Worm (Caenorhabditis elegans) whole organism, midembryonic: Measurements from ENCODE around the gene C29E4.14.

Source experiments
- T22C8.4 ChIP-seq: fragments of 200-800 bp; sonication (Bioruptor generic); IDR thresholded peaks from 2 replicates; pipeline ENCODE4 v1.3.6; 2022; ENCODE audit warnings: missing genetic modification characterization, missing compliant biosample characterization
- cog-1 ChIP-seq: sonication (generic microtip); optimal IDR thresholded peaks from 2 replicates; lab custom pipeline; 2016; ENCODE audit warnings: missing genetic modification characterization, missing compliant biosample characterization
- flt-1 ChIP-seq: fragments of 200-800 bp; sonication (Bioruptor generic); IDR thresholded peaks from 2 replicates; pipeline ENCODE4 v1.3.6; 2022; ENCODE audit warnings: missing genetic modification characterization, missing compliant biosample characterization
- klf-2 ChIP-seq: fragments of 200-800 bp; sonication (Bioruptor generic); conservative IDR thresholded peaks from 2 replicates; pipeline ENCODE4 v1.3.6; 2022; ENCODE audit warnings: missing genetic modification reagents, missing genetic modification characterization, missing compliant biosample characterization
- med-1 ChIP-seq: sonication (generic microtip); optimal IDR thresholded peaks from 2 replicates; lab custom pipeline; 2017; ENCODE audit warnings: missing genetic modification characterization, mild to moderate bottlenecking, missing compliant biosample characterization, antibody characterized with exemption, missing genetic modification reagents; ENCODE audit not compliant: insufficient read depth
- ref-1 ChIP-seq: fragments of 200-800 bp; sonication (Bioruptor generic); conservative IDR thresholded peaks from 2 replicates; pipeline ENCODE4 v1.3.6; 2022; ENCODE audit warnings: missing genetic modification reagents, missing genetic modification characterization, missing compliant biosample characterization
- tab-1 ChIP-seq: fragments of 200-800 bp; sonication (Bioruptor generic); IDR thresholded peaks from 2 replicates; pipeline ENCODE4 v1.3.6; 2022; ENCODE audit warnings: missing genetic modification characterization, missing compliant biosample characterization
- ztf-23 ChIP-seq: fragments of 200-800 bp; sonication (Bioruptor generic); IDR thresholded peaks from 2 replicates; pipeline ENCODE4 v1.3.6; 2022; ENCODE audit warnings: missing genetic modification reagents, missing genetic modification characterization, missing compliant biosample characterization
- ztf-29 ChIP-seq: fragments of 200-800 bp; sonication (Bioruptor generic); IDR thresholded peaks from 2 replicates; pipeline ENCODE4 v1.3.6; 2022; ENCODE audit warnings: missing genetic modification reagents, missing genetic modification characterization, missing compliant biosample characterization

The C29E4.14 gene

DNA sequence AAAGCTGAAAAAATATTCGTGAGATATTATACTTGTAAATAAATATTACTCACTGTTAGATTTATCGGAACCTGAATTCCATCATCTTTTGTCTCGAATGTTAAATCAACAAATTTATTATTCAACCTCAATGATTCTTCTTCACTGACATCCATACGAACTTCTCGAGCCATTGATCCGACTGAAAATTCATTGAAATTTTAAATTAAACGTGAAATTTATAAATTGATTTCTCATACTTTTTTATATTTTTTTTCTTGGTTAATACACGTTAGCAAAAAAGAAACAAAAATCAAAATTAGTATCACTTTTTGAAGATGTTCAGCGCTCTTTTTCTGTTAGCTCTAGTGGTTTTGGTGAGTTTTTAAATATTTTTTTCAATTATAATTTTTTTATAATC is at the start of gene C29E4.14:
TSS of gene C29E4.14 (plus strand) at position 301 of the 400 bp plus-strand sequence.
- TF ChIP-seq T22C8.4 (GFP tag; lab: Robert Waterston, UW) (no peak), cog-1 (no peak), flt-1 (GFP tag; lab: Robert Waterston, UW) (no peak), ztf-29 (GFP tag; lab: Robert Waterston, UW) (no peak), tab-1 (GFP tag; lab: Robert Waterston, UW) (no peak), ztf-23 (no peak), med-1 (GFP tag; lab: Kevin White, UChicago) (no peak), klf-2 (GFP tag; lab: Robert Waterston, UW) (no peak), ref-1 (no peak)

DNA sequence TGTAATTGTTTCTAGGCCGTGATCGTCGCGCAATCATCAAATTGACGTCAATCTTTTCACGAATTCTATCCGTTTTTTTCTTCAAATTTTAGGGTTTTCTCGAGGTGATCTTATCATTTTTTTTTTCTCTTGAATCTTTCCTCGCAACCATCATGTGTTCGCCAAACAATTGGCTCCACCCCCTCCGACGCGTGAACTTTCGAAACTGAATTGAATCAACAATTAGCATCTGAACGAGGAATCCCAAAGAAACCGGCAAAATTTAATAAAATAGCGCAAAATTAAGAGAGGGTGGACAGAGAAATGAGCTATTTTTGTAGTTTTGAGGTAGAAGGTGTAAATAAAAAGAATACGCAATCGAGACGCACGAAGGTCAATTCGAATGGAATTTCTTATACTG is 47.1 kb upstream of the C29E4.14 start:
- TF ChIP-seq klf-2 (GFP tag; lab: Robert Waterston, UW) = no peak

DNA sequence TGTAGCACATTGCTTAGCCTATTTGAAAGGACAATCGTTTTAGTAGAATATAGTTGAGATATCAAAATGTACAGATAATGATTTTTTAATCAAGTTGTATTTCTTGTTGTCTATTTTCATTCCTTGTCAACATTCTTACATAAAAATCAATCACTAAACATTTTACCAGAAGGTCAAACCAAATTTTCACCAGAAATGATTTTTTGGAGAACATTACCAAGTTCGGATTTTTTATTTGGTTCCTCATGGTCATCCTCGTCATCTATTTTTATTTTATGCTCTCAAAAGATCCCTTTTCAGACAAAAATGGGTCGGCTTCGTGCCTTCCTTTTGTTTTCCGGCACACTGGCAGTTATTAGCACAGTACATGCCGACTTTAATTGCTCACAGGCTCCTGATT is 46.4 kb upstream of the C29E4.14 start, which contains the start of gene tyr-1:
TSS of gene tyr-1 (plus strand) at position 301 of the 400 bp plus-strand sequence.
- no peak for TF ChIP-seq ztf-29 (GFP tag; lab: Robert Waterston, UW)
- TF ChIP-seq tab-1 (GFP tag; lab: Robert Waterston, UW) = no peak
- no peak for TF ChIP-seq klf-2 (GFP tag; lab: Robert Waterston, UW)
- TF ChIP-seq ztf-23 = no peak
- no peak for TF ChIP-seq med-1 (GFP tag; lab: Kevin White, UChicago)
- TF ChIP-seq T22C8.4 (GFP tag; lab: Robert Waterston, UW) = no peak
- TF ChIP-seq flt-1 (GFP tag; lab: Robert Waterston, UW) = no peak
- TF ChIP-seq ref-1 = no peak
- no peak for TF ChIP-seq cog-1

DNA sequence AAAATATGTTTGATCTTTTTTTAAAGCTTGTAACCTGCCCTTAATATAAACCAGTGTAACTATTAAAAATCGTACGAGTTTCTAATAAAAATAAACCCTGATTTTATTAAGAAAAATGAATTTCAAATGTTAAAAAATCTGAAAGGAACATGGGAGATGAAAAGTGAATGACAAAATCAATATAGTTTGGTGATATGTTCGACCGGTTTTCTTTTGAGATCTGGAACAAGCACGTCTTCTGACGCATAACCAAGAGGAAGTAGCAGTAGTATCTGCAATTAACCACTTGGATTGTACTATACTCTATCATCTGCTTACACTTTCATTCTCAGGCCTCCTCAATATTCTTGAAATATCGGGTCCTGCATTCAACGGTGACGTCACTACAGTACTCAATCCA is 42.8 kb upstream of the C29E4.14 start:
- no peak for TF ChIP-seq med-1 (GFP tag; lab: Kevin White, UChicago)
- TF ChIP-seq ztf-23 = no peak
- no peak for TF ChIP-seq T22C8.4 (GFP tag; lab: Robert Waterston, UW)
- no peak for TF ChIP-seq klf-2 (GFP tag; lab: Robert Waterston, UW)
- TF ChIP-seq ref-1 = no peak
- TF ChIP-seq tab-1 (GFP tag; lab: Robert Waterston, UW) = no peak
- no peak for TF ChIP-seq cog-1
- no peak for TF ChIP-seq flt-1 (GFP tag; lab: Robert Waterston, UW)
- TF ChIP-seq ztf-29 (GFP tag; lab: Robert Waterston, UW) = no peak

DNA sequence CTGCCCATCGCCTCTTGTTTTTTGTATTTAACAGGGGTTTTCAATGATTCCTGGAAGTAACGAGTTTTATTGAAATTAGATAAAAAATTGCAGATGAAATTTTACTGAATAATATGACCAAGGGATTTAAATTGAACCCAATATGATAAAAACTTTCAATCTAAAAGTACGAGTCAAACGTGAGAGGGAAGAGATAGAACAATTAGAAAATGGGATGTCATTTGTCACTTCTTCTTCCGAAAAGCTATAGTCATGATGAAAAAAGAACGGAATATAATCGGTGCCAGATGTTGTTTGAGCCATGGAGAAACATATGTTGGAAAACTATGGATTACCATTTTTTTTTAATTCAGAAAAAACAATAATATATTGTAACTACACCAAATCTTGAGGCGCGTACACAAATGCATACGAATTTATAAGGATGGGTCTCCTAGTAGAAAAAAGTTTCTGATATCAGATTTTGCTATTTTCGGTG is 41.0 kb upstream of the C29E4.14 start, which contains the start of gene sup-18:
TSS of gene sup-18 (minus strand) at position 51 of the 478 bp plus-strand sequence.
- TF ChIP-seq cog-1 (no peak), klf-2 (GFP tag; lab: Robert Waterston, UW) (no peak), ref-1 (no peak), ztf-23 (no peak), flt-1 (GFP tag; lab: Robert Waterston, UW) (no peak), ztf-29 (GFP tag; lab: Robert Waterston, UW) (no peak)

DNA sequence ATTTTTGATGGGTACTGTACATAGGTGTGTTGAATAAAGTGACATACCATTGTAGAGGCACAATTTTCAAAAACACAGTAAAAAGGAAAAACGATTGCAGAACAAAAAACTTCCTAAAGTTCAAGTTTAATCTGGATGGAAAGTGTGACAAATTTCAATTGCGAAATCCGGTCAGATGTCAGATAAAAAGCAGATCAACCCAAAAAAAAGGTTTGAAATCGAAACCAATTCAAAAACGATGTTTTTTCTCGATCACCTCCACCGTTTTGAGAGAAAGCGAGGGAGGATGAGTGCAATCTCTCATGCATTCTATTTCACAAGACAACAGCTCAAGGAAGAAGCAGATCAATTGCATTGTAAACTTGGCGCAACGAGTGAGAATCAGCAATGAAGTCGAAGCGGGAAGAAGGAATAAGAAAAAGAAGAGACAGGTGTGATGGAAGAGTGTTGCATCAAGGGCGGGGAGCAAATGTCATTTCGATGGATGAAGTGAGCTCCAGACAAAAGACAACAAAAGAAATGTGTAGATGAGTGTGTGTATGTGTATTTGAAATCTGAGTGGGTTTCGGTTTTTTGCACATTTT is 39.7 kb upstream of the C29E4.14 start:
- TF ChIP-seq ztf-29 (GFP tag; lab: Robert Waterston, UW) (no peak), tab-1 (GFP tag; lab: Robert Waterston, UW) (no peak), ztf-23 (no peak), cog-1 (no peak), ref-1 (no peak), klf-2 (GFP tag; lab: Robert Waterston, UW) (no peak)

DNA sequence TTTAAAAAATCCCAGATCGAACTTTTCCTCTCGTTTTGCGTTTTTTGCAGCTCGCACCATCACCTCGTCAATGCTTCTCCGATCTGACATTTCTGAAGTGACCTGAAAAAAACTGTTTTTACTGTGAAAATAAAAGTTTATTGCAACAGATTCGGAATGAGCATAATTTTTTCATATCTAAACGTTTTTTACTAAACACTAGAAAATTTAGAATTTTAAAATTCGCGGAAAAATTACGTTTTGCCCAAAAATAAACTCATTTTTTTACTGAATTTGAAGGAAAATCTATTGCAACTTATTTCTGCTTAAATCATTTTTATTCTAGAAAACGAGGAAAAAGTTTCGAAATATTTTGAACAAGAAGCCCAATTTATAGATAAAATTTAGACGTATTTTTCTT is 37.0 kb upstream of the C29E4.14 start, which contains the start of gene ZK688.9:
TSS of gene ZK688.9 (minus strand) at position 101 of the 400 bp plus-strand sequence.
- TF ChIP-seq ztf-23 = no peak

DNA sequence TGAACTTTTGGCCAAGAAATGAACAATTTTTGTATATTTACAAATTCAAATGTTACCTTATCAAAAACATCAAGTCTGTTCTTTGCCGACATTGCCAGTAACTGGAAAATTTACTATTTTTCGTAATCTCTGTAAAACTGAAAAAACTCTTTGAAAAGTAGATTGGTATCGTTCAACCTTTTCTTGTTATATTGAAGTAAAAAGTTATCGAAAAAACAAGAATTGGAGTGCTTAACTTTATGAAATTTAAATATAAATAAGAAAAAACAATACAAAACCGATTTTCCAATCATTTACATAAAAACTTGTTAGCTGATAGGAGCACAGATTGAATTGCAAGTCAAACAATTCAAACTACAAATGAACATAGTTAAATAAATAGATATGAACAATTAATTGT is 35.1 kb upstream of the C29E4.14 start, which contains the start of gene ZK688.11:
TSS of gene ZK688.11 (minus strand) at position 101 of the 400 bp plus-strand sequence.
- no peak for TF ChIP-seq T22C8.4 (GFP tag; lab: Robert Waterston, UW)
- TF ChIP-seq cog-1 = no peak
- no peak for TF ChIP-seq ref-1
- TF ChIP-seq flt-1 (GFP tag; lab: Robert Waterston, UW) = no peak
- no peak for TF ChIP-seq ztf-23
- no peak for TF ChIP-seq med-1 (GFP tag; lab: Kevin White, UChicago)
- no peak for TF ChIP-seq ztf-29 (GFP tag; lab: Robert Waterston, UW)
- TF ChIP-seq tab-1 (GFP tag; lab: Robert Waterston, UW) = no peak
- TF ChIP-seq klf-2 (GFP tag; lab: Robert Waterston, UW) = no peak

DNA sequence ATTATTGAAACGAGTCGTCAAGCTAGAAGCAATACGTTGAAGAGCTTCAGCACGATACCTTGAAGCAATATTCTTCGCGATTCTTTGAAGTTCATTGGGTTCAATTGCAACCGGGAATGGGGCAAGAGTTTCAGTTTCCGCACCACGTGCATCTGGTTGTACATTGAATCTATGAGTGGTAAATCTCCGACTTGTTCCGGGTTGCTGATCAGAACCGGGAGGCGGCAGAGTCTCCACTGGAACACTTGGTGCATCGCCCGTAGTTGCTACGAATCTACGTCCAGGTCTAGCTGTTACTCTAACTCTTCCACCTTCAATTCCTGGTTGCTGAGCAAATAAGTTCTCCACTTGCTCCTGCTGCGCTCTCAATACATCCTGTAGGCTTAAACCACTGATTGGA is 30.9 kb upstream of the C29E4.14 start:
- no peak for TF ChIP-seq klf-2 (GFP tag; lab: Robert Waterston, UW)
- TF ChIP-seq ztf-29 (GFP tag; lab: Robert Waterston, UW) = no peak
- TF ChIP-seq ref-1 = no peak
- TF ChIP-seq tab-1 (GFP tag; lab: Robert Waterston, UW) = no peak
- no peak for TF ChIP-seq flt-1 (GFP tag; lab: Robert Waterston, UW)
- TF ChIP-seq cog-1 = no peak
- TF ChIP-seq med-1 (GFP tag; lab: Kevin White, UChicago) = no peak
- TF ChIP-seq ztf-23 = no peak
- TF ChIP-seq T22C8.4 (GFP tag; lab: Robert Waterston, UW) = no peak

DNA sequence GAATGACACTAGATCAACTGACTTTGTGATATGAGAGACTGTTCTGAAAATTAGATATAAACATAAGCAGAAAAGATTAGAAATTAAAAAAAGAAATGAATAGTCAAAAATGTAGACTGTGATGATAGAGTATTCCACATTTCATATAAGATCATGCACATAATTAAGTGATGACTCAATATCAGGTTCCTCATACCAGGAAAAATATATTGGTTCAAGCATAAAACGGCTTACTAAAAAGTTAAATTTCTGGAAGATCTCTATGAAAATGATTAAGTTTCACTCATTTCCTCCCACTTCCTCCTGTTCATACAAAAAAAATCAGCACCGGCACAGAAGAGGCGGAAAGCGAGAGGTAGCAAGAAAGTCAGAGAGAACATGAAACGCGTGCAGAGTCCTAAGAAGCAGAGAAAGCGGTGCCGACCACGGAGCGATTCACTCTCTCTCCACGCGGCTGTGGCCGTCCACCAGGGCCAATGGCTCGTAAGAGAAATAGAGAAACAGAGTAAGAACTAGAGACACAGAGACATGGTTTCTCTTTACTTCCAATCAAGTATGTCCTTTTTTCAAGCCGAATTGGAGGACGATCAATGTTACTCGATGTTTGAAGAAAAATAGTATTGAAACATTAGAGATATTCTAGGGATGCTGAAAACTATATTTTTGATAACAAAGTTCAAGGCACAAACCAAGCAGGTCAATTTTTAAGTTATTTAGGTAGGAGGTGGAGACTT is 28.2 kb upstream of the C29E4.14 start, which contains the start of the genes ZK688.5 and fahd-1:
TSS of gene ZK688.5 (minus strand) at position 51 of the 734 bp plus-strand sequence.
TSS of gene fahd-1 (plus strand) at position 684 of the 734 bp plus-strand sequence.
- TF ChIP-seq ztf-23 (0 out of 2 replicates have a peak, but pooled peaks have one; percentile 51), ztf-29 (GFP tag; lab: Robert Waterston, UW) (no peak), cog-1 (peak; percentile 10), med-1 (GFP tag; lab: Kevin White, UChicago) (no peak), klf-2 (GFP tag; lab: Robert Waterston, UW) (no peak), flt-1 (GFP tag; lab: Robert Waterston, UW) (no peak), T22C8.4 (GFP tag; lab: Robert Waterston, UW) (no peak), ref-1 (no peak), tab-1 (GFP tag; lab: Robert Waterston, UW) (no peak)
